Fruit fly (Drosophila melanogaster): ENCODE data around the gene CG4611.

dm6 chr3L:5152354-5152806 lies 16.2 kb downstream of the CG4611 start, which contains the start of the genes Gen and Srp54k:
- TF ChIP-seq CG3032 (tag; optimal IDR thresholded peaks at IDR 0.05): peak; percentile 15
- no peak for TF ChIP-seq vri (GFP tag; optimal IDR thresholded peaks at IDR 0.05)
- no peak for TF ChIP-seq CG16779 (tag; optimal IDR thresholded peaks at IDR 0.05)
- TF ChIP-seq Hr39 (GFP tag; optimal IDR thresholded peaks at IDR 0.05): no peak
- no peak for TF ChIP-seq topi (GFP tag; optimal IDR thresholded peaks at IDR 0.05)
- TF ChIP-seq CG10669 (GFP tag; optimal IDR thresholded peaks at IDR 0.05): no peak
- TF ChIP-seq CG31627 (GFP tag; optimal IDR thresholded peaks at IDR 0.05): peak; percentile 41
- no peak for TF ChIP-seq spab (GFP tag; optimal IDR thresholded peaks at IDR 0.05)
- TF ChIP-seq CG11902 (GFP tag; optimal IDR thresholded peaks at IDR 0.05): no peak
